Worm (Caenorhabditis elegans) whole organism, L4 larva: Measurements from ENCODE around the gene M70.2.
"Not testable (repeated sequence)": the region's sequence is repeated elsewhere in the genome, so short reads cannot be mapped to it uniquely, and the experiment has no call there.

Source experiments
- D1046.2 ChIP-seq: fragments of 200-800 bp; sonication (Bioruptor generic); IDR thresholded peaks from 2 replicates; pipeline ENCODE4 v1.3.6; 2022; ENCODE audit warnings: missing genetic modification characterization, missing compliant biosample characterization
- F26F4.8 ChIP-seq: fragments of 200-800 bp; sonication (Bioruptor generic); conservative IDR thresholded peaks from 2 replicates; pipeline ENCODE4 v1.3.6; 2022; ENCODE audit warnings: missing genetic modification characterization, missing compliant biosample characterization
- F37D6.2 ChIP-seq: sonication (generic microtip); optimal IDR thresholded peaks from 2 replicates; lab custom pipeline; 2016; ENCODE audit warnings: mild to moderate bottlenecking, missing genetic modification characterization, missing compliant biosample characterization
- F49E8.2 ChIP-seq: sonication (generic microtip); optimal IDR thresholded peaks from 2 replicates; lab custom pipeline; 2016; ENCODE audit warnings: missing compliant biosample characterization, mild to moderate bottlenecking, missing genetic modification characterization, borderline replicate concordance
- R02D3.7 ChIP-seq: fragments of 150-350 bp; sonication (generic microtip); optimal IDR thresholded peaks from 3 replicates; lab custom pipeline; 2014; ENCODE audit warnings: missing biosample characterization, missing genetic modification characterization
- T20F7.1 ChIP-seq: fragments of 200-800 bp; sonication (Bioruptor generic); optimal IDR thresholded peaks from 2 replicates; lab custom pipeline; 2018; ENCODE audit warnings: mild to moderate bottlenecking, missing genetic modification characterization, missing compliant biosample characterization
- Y105C5A.15 ChIP-seq: fragments of 200-800 bp; sonication (Bioruptor generic); IDR thresholded peaks from 2 replicates; pipeline ENCODE4 v1.3.6; 2022; ENCODE audit warnings: missing genetic modification characterization, missing compliant biosample characterization
- Y48G9A.11 ChIP-seq: fragments of 200-800 bp; sonication (Bioruptor generic); IDR thresholded peaks from 2 replicates; pipeline ENCODE4 v1.3.6; 2022; ENCODE audit warnings: missing genetic modification reagents, missing genetic modification characterization, missing compliant biosample characterization
- ZK546.5 ChIP-seq, 2 experiments: sonication (generic microtip); optimal IDR thresholded peaks; 2 replicates each; lab custom pipeline; 2017; ENCODE audit warnings: missing biosample characterization in 2 of 2, missing genetic modification characterization in 2 of 2
- arid-1 ChIP-seq: fragments of 200-800 bp; sonication (Bioruptor generic); conservative IDR thresholded peaks from 2 replicates; pipeline ENCODE4 v1.3.6; 2022; ENCODE audit warnings: missing genetic modification reagents, missing genetic modification characterization, missing compliant biosample characterization
- ceh-20 ChIP-seq: fragments of 200-800 bp; sonication (Bioruptor generic); IDR thresholded peaks from 2 replicates; pipeline ENCODE4 v1.3.6; 2022; ENCODE audit warnings: missing genetic modification reagents, missing genetic modification characterization, missing compliant biosample characterization
- ceh-62 ChIP-seq: sonication (generic microtip); optimal IDR thresholded peaks from 2 replicates; lab custom pipeline; 2017; ENCODE audit warnings: missing biosample characterization, missing genetic modification characterization
- ces-1 ChIP-seq: fragments of 150-350 bp; sonication (generic microtip); optimal IDR thresholded peaks from 4 replicates; lab custom pipeline; 2014; ENCODE audit warnings: missing biosample characterization, missing genetic modification reagents, missing genetic modification characterization
- cey-2 ChIP-seq: sonication (generic microtip); optimal IDR thresholded peaks from 3 replicates; lab custom pipeline; 2017; ENCODE audit warnings: missing genetic modification characterization, mild to moderate bottlenecking, missing compliant biosample characterization, antibody characterized with exemption, borderline replicate concordance; ENCODE audit not compliant: insufficient read depth
- ctbp-1 ChIP-seq: fragments of 200-800 bp; sonication (Bioruptor generic); IDR thresholded peaks from 2 replicates; pipeline ENCODE4 v1.3.6; 2022; ENCODE audit warnings: missing genetic modification reagents, missing genetic modification characterization, missing compliant biosample characterization
- daf-12 ChIP-seq: fragments of 150-350 bp; optimal IDR thresholded peaks from 2 replicates; lab custom pipeline; 2014; ENCODE audit warnings: missing biosample characterization, missing genetic modification reagents, missing genetic modification characterization
- dpl-1 ChIP-seq: fragments of 150-350 bp; optimal IDR thresholded peaks from 2 replicates; lab custom pipeline; 2014; ENCODE audit warnings: missing biosample characterization, missing genetic modification reagents, missing genetic modification characterization
- fkh-10 ChIP-seq: fragments of 150-350 bp; optimal IDR thresholded peaks from 2 replicates; lab custom pipeline; 2014; ENCODE audit warnings: missing biosample characterization, missing genetic modification reagents, missing genetic modification characterization
- gei-8 ChIP-seq: fragments of 200-800 bp; sonication (Bioruptor generic); optimal IDR thresholded peaks from 2 replicates; lab custom pipeline; 2018; ENCODE audit warnings: mild to moderate bottlenecking, missing genetic modification characterization, missing compliant biosample characterization
- hif-1 ChIP-seq, 2 experiments: sonication (generic microtip); optimal IDR thresholded peaks; 2 replicates each; lab custom pipeline; 2016 to 2017; ENCODE audit warnings: missing compliant biosample characterization in 2 of 2, missing genetic modification characterization in 2 of 2, missing genetic modification reagents in 2 of 2, missing genotype in 2 of 2, mild to moderate bottlenecking in 1 of 2
- hlh-11 ChIP-seq: fragments of 200-800 bp; sonication (Bioruptor generic); optimal IDR thresholded peaks from 2 replicates; lab custom pipeline; 2018; ENCODE audit warnings: mild to moderate bottlenecking, missing genetic modification characterization, missing compliant biosample characterization
- hmg-1.1 ChIP-seq: fragments of 200-800 bp; sonication (Bioruptor generic); IDR thresholded peaks from 2 replicates; pipeline ENCODE4 v1.3.6; 2022; ENCODE audit warnings: missing genetic modification reagents, missing genetic modification characterization, missing compliant biosample characterization
- jun-1 ChIP-seq: fragments of 150-350 bp; optimal IDR thresholded peaks from 2 replicates; lab custom pipeline; 2014; ENCODE audit warnings: missing biosample characterization, missing genetic modification reagents, missing genetic modification characterization
- lim-7 ChIP-seq: fragments of 200-800 bp; sonication (Bioruptor generic); IDR thresholded peaks from 2 replicates; pipeline ENCODE4 v1.3.6; 2022; ENCODE audit warnings: missing genetic modification characterization, missing compliant biosample characterization
- lin-38 ChIP-seq: fragments of 200-800 bp; sonication (Bioruptor generic); IDR thresholded peaks from 2 replicates; pipeline ENCODE4 v1.3.6; 2022; ENCODE audit warnings: missing genetic modification reagents, missing genetic modification characterization, missing compliant biosample characterization
- madf-5 ChIP-seq, 2 experiments: fragments of 200-800 bp; sonication (Bioruptor generic); IDR thresholded peaks; 2 replicates each; pipeline ENCODE4 v1.3.6; 2022; ENCODE audit warnings: missing compliant biosample characterization in 2 of 2, missing genetic modification characterization in 2 of 2
- mep-1 ChIP-seq: fragments of 150-350 bp; sonication (generic microtip); optimal IDR thresholded peaks from 3 replicates; lab custom pipeline; 2014; ENCODE audit warnings: missing biosample characterization, missing genetic modification characterization
- mxl-3 ChIP-seq: fragments of 200-800 bp; sonication (Bioruptor generic); optimal IDR thresholded peaks from 2 replicates; lab custom pipeline; 2018; ENCODE audit warnings: mild to moderate bottlenecking, missing genetic modification characterization, missing compliant biosample characterization
- nhr-102 ChIP-seq: sonication (generic microtip); optimal IDR thresholded peaks from 2 replicates; lab custom pipeline; 2016; ENCODE audit warnings: mild to moderate bottlenecking, missing genetic modification characterization, moderate library complexity, missing compliant biosample characterization
- nhr-11 ChIP-seq: fragments of 150-350 bp; optimal IDR thresholded peaks from 2 replicates; lab custom pipeline; 2014; ENCODE audit warnings: missing biosample characterization, missing genetic modification characterization
- nhr-6 ChIP-seq: fragments of 150-350 bp; optimal IDR thresholded peaks from 2 replicates; lab custom pipeline; 2014; ENCODE audit warnings: missing biosample characterization, missing genetic modification characterization
- nhr-76 ChIP-seq: fragments of 150-350 bp; optimal IDR thresholded peaks from 2 replicates; lab custom pipeline; 2014; ENCODE audit warnings: missing biosample characterization, missing genetic modification characterization
- pha-4 ChIP-seq, 2 experiments: fragments of 150-350 bp in 1 of 2; fragments of 200-800 bp in 1 of 2; sonication (Bioruptor generic) in 1 of 2; IDR thresholded peaks in 1 of 2; optimal IDR thresholded peaks in 1 of 2; 2 replicates each; pipeline versions ENCODE4 v1.3.6 to Lab custom; 2014 to 2022; ENCODE audit warnings: missing genetic modification characterization in 2 of 2, missing genetic modification reagents in 2 of 2, missing biosample characterization in 1 of 2, missing compliant biosample characterization in 1 of 2
- php-3 ChIP-seq: fragments of 200-800 bp; sonication (Bioruptor generic); IDR thresholded peaks from 2 replicates; pipeline ENCODE4 v1.3.6; 2022; ENCODE audit warnings: missing genetic modification reagents, missing genetic modification characterization, missing compliant biosample characterization
- pqm-1 ChIP-seq: sonication (generic microtip); optimal IDR thresholded peaks from 2 replicates; lab custom pipeline; 2017; ENCODE audit warnings: missing biosample characterization, missing genetic modification characterization
- saeg-2 ChIP-seq: fragments of 200-800 bp; sonication (Bioruptor generic); IDR thresholded peaks from 2 replicates; pipeline ENCODE4 v1.3.6; 2022; ENCODE audit warnings: missing genetic modification reagents, missing genetic modification characterization, missing compliant biosample characterization
- set-16 ChIP-seq: fragments of 200-800 bp; sonication (Bioruptor generic); IDR thresholded peaks from 2 replicates; pipeline ENCODE4 v1.3.6; 2022; ENCODE audit warnings: missing genetic modification reagents, missing genetic modification characterization, missing compliant biosample characterization
- skn-1 ChIP-seq: fragments of 150-350 bp; optimal IDR thresholded peaks from 2 replicates; lab custom pipeline; 2014; ENCODE audit warnings: missing biosample characterization, missing genetic modification characterization
- spr-1 ChIP-seq: sonication (generic microtip); optimal IDR thresholded peaks from 2 replicates; lab custom pipeline; 2016; ENCODE audit warnings: mild to moderate bottlenecking, missing genetic modification characterization, missing compliant biosample characterization
- spr-3 ChIP-seq: fragments of 200-800 bp; sonication (Bioruptor generic); optimal IDR thresholded peaks from 2 replicates; lab custom pipeline; 2018; ENCODE audit warnings: mild to moderate bottlenecking, missing genetic modification characterization, missing compliant biosample characterization
- tra-1 ChIP-seq: fragments of 200-800 bp; sonication (Bioruptor generic); IDR thresholded peaks from 2 replicates; pipeline ENCODE4 v1.3.6; 2022; ENCODE audit warnings: missing genetic modification reagents, missing genetic modification characterization, missing compliant biosample characterization
- unc-62 ChIP-seq, 3 experiments: fragments of 150-350 bp in 1 of 3; sonication (generic microtip); optimal IDR thresholded peaks in 2 of 3; peaks in 1 of 3; 1 replicate in 1 of 3; 2 replicates in 2 of 3; lab custom pipeline; 2014 to 2017; ENCODE audit warnings: missing biosample characterization in 3 of 3, missing genetic modification characterization in 3 of 3, missing genetic modification reagents in 3 of 3, missing genotype in 1 of 3
- zfp-2 ChIP-seq: sonication (generic microtip); optimal IDR thresholded peaks from 2 replicates; lab custom pipeline; 2016; ENCODE audit warnings: mild to moderate bottlenecking, missing genetic modification characterization, missing compliant biosample characterization
- zip-11 ChIP-seq: fragments of 200-800 bp; sonication (Bioruptor generic); IDR thresholded peaks from 2 replicates; pipeline ENCODE4 v1.3.6; 2022; ENCODE audit warnings: missing genetic modification characterization, missing compliant biosample characterization

The M70.2 gene

DNA sequence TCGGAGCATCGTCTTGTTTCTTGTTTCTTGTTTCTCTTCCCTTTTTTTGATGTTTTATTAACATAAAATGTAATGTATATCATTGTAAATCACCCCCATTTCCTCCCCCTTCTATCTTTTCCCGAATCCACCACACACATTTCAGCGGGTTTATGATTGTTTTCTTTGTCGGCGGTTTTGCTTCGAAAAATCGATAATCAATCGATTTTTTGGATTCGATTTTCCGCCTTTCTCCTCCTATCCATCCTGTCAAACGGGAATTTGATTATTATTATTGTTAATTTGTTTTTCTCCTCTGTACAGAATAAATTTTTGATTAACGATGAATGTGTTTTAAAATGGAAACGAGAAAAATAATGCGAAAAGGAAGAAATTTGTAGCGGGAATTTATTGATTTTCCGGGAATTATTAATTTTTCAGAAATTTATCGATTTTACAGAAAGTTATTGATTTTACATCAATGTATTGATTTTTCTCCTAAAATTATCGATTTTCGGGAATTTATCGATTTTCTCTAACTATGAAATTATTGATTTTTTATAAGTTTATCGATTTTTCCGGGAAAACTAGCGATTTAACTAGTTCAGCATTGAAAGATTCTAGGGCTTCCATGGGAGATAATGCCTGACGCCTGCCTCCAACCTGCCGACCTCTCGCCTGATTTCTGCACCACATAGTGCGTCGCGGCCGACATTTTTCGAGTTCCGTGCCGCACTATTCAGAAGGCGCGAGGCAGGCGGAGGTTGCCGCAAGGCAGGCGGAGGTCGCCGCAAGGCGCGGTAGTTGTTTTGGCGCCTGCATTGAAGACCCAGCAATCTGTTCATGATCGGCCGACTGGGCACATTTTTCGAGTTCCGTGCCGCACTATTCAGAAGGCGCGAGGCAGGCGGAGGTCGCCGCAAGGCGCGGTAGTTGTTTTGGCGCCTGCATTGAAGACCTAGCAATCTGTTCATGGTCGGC lies 5.9 kb upstream of the M70.2 start (continued):
- TF ChIP-seq spr-1 (tag; lab: Kevin White, UChicago) (no peak), ceh-20 (no peak), cey-2 (tag; lab: Kevin White, UChicago) (no peak), ceh-62 (no peak), fkh-10 (GFP tag; lab: Kevin White, UChicago) (no peak), hlh-11 (tag; lab: Kevin White, UChicago) (no peak), php-3 (GFP tag; lab: Robert Waterston, UW) (0 out of 2 replicates have a peak, but pooled peaks have one; percentile 15), T20F7.1 (no peak)

DNA sequence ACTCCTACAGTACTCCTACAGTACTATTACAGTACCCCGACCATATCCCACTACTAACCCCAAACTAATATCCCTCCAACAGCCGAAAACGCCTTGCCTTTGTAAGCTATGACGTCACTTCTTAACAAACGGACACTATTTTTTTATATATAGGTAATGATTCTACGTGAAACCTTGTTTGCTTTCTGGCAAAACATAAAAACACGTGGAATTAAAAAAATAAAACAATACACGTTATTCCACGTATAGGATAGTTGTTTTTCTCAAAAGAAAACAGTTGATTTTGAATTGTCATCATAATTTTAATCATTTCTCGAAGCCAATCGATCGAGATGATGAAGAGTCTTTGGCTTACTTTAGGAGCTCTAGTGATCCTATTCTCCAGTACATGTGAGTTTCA lies 2.7 kb downstream of the M70.2 start, which contains the start of gene M70.1:
TSS of gene M70.1 (plus strand) at position 301 of the 400 bp plus-strand sequence.
- not testable (repeated sequence) for TF ChIP-seq nhr-11 (tag; lab: Kevin White, UChicago); madf-5 (GFP tag; IDR thresholded peaks at IDR 0.05; lab: Robert Waterston, UW); pqm-1

DNA sequence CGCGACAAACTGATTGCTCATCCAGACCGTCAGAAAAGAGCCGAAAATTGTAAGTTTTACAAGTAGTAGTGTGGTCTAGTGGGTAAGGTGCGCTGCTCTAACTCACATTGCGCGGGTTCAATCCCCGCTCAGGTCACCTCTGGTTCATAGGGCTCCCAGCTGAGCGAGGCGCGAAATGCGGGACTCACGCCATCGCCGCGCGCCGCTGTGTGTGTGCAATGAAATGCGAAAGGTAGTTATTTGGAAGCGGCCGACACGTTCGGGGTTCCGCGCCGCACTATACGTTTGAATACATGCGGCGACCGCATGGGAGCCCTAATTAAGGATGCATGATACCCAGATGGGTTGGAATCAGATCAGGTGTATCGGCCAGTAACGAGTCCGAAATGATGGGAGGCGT lies 3.3 kb downstream of the M70.2 start:
- TF ChIP-seq D1046.2 (GFP tag; lab: Robert Waterston, UW): 0 out of 2 replicates have a peak, but pooled peaks have one; percentile 34
- no peak for TF ChIP-seq nhr-102
- peak; percentile 76 for TF ChIP-seq set-16 (GFP tag; lab: Robert Waterston, UW)
- no peak for TF ChIP-seq Y105C5A.15 (GFP tag; lab: Robert Waterston, UW)
- TF ChIP-seq zip-11: no peak
- TF ChIP-seq mep-1 (tag; lab: Kevin White, UChicago): no peak
- no peak for TF ChIP-seq saeg-2 (GFP tag; lab: Robert Waterston, UW)
- no peak for TF ChIP-seq lim-7 (GFP tag; lab: Robert Waterston, UW)
- peak; percentile 46 for TF ChIP-seq lin-38 (GFP tag; lab: Robert Waterston, UW)
- no peak for TF ChIP-seq skn-1 (tag; lab: Kevin White, UChicago)
- TF ChIP-seq zfp-2: no peak
- no peak for TF ChIP-seq tra-1 (GFP tag; lab: Robert Waterston, UW)
- no peak for TF ChIP-seq R02D3.7 (tag; lab: Kevin White, UChicago)
- no peak for TF ChIP-seq jun-1 (tag; lab: Kevin White, UChicago)
- TF ChIP-seq Y48G9A.11 (GFP tag; lab: Robert Waterston, UW): no peak
- no peak for TF ChIP-seq F37D6.2
- no peak for TF ChIP-seq cey-2 (tag; lab: Kevin White, UChicago)
- TF ChIP-seq arid-1 (GFP tag; lab: Robert Waterston, UW): no peak
- no peak for TF ChIP-seq hlh-11 (tag; lab: Kevin White, UChicago)
- TF ChIP-seq mxl-3: peak; percentile 17
- TF ChIP-seq nhr-6 (tag; lab: Kevin White, UChicago): no peak
- TF ChIP-seq ctbp-1: no peak
- no peak for TF ChIP-seq F49E8.2 (tag; lab: Kevin White, UChicago)
- TF ChIP-seq hmg-1.1: no peak
- no peak for TF ChIP-seq spr-3
- no peak for TF ChIP-seq fkh-10 (GFP tag; lab: Kevin White, UChicago)
- TF ChIP-seq hif-1 (tag; optimal IDR thresholded peaks at IDR 0.05; lab: Kevin White, UChicago): no peak
- no peak for TF ChIP-seq php-3 (GFP tag; lab: Robert Waterston, UW)
- no peak for TF ChIP-seq unc-62 (GFP tag; optimal IDR thresholded peaks at IDR 0.05 in 1 of 2; lab: Kevin White, UChicago)
- TF ChIP-seq unc-62 (tag; optimal IDR thresholded peaks at IDR 0.05; lab: Kevin White, UChicago): no peak
- TF ChIP-seq nhr-76: no peak
- no peak for TF ChIP-seq ZK546.5 (tag; optimal IDR thresholded peaks at IDR 0.05; lab: Kevin White, UChicago)
- no peak for TF ChIP-seq gei-8 (GFP tag; lab: Kevin White, UChicago)
- no peak for TF ChIP-seq pha-4 (GFP tag; IDR thresholded peaks at IDR 0.05; lab: Robert Waterston, UW)
- no peak for TF ChIP-seq pha-4 (tag; optimal IDR thresholded peaks at IDR 0.05; lab: Kevin White, UChicago)
- no peak for TF ChIP-seq dpl-1 (GFP tag; lab: Kevin White, UChicago)
- TF ChIP-seq ces-1 (GFP tag; lab: Kevin White, UChicago): no peak
- no peak for TF ChIP-seq daf-12 (tag; lab: Kevin White, UChicago)
- 0 out of 2 replicates have a peak, but pooled peaks have one; percentile 55 for TF ChIP-seq F26F4.8
